Worm (Caenorhabditis elegans) whole organism, mixed stage, embryonic: ENCODE data around the gene F54F12.2.
A peak's percentile ranks its signal among the peaks of the same experiment; 100 is the strongest.

Source experiments
- M03D4.4 ChIP-seq: sonication (generic microtip); optimal IDR thresholded peaks from 2 replicates; lab custom pipeline; 2017; ENCODE audit warnings: mild to moderate bottlenecking, missing genetic modification characterization, missing compliant biosample characterization
- ces-1 ChIP-seq: fragments of 150-350 bp; optimal IDR thresholded peaks from 2 replicates; lab custom pipeline; 2014; ENCODE audit warnings: missing biosample characterization, missing genetic modification reagents, missing genetic modification characterization
- cnd-1 ChIP-seq: fragments of 200-800 bp; sonication (Bioruptor generic); optimal IDR thresholded peaks from 2 replicates; lab custom pipeline; 2018; ENCODE audit warnings: mild to moderate bottlenecking, missing genetic modification characterization, missing compliant biosample characterization
- hlh-1 ChIP-seq: fragments of 150-350 bp; optimal IDR thresholded peaks from 2 replicates; lab custom pipeline; 2014; ENCODE audit warnings: missing biosample characterization, missing genetic modification reagents, missing genetic modification characterization
- lin-13 ChIP-seq: fragments of 150-350 bp; optimal IDR thresholded peaks from 2 replicates; lab custom pipeline; 2014; ENCODE audit warnings: missing biosample characterization, missing genetic modification characterization
- mab-5 ChIP-seq: fragments of 150-350 bp; optimal IDR thresholded peaks from 2 replicates; lab custom pipeline; 2014; ENCODE audit warnings: missing biosample characterization, missing genetic modification characterization
- nhr-237 ChIP-seq: fragments of 150-350 bp; optimal IDR thresholded peaks from 2 replicates; lab custom pipeline; 2014; ENCODE audit warnings: missing biosample characterization, missing genetic modification characterization
- nhr-76 ChIP-seq: sonication (generic microtip); optimal IDR thresholded peaks from 2 replicates; lab custom pipeline; 2017; ENCODE audit warnings: missing biosample characterization, missing genetic modification characterization
- pha-4 ChIP-seq: fragments of 150-350 bp; optimal IDR thresholded peaks from 2 replicates; lab custom pipeline; 2018; ENCODE audit warnings: missing biosample characterization, missing genetic modification reagents, missing genetic modification characterization
- snpc-4 ChIP-seq: fragments of 150-350 bp; optimal IDR thresholded peaks from 2 replicates; lab custom pipeline; 2014; ENCODE audit warnings: missing biosample characterization, missing genetic modification characterization
- sptf-1 ChIP-seq: sonication (generic microtip); optimal IDR thresholded peaks from 2 replicates; lab custom pipeline; 2017; ENCODE audit warnings: mild to moderate bottlenecking, missing genetic modification characterization, moderate library complexity, missing compliant biosample characterization
- unc-39 ChIP-seq: fragments of 150-350 bp; optimal IDR thresholded peaks from 2 replicates; lab custom pipeline; 2014; ENCODE audit warnings: missing biosample characterization, missing genetic modification characterization
- unc-62 ChIP-seq: fragments of 150-350 bp; optimal IDR thresholded peaks from 2 replicates; lab custom pipeline; 2014; ENCODE audit warnings: missing biosample characterization, missing genetic modification reagents, missing genetic modification characterization
- ztf-11 ChIP-seq: fragments of 150-350 bp; optimal IDR thresholded peaks from 2 replicates; lab custom pipeline; 2014; ENCODE audit warnings: missing biosample characterization, missing genetic modification characterization

DNA sequence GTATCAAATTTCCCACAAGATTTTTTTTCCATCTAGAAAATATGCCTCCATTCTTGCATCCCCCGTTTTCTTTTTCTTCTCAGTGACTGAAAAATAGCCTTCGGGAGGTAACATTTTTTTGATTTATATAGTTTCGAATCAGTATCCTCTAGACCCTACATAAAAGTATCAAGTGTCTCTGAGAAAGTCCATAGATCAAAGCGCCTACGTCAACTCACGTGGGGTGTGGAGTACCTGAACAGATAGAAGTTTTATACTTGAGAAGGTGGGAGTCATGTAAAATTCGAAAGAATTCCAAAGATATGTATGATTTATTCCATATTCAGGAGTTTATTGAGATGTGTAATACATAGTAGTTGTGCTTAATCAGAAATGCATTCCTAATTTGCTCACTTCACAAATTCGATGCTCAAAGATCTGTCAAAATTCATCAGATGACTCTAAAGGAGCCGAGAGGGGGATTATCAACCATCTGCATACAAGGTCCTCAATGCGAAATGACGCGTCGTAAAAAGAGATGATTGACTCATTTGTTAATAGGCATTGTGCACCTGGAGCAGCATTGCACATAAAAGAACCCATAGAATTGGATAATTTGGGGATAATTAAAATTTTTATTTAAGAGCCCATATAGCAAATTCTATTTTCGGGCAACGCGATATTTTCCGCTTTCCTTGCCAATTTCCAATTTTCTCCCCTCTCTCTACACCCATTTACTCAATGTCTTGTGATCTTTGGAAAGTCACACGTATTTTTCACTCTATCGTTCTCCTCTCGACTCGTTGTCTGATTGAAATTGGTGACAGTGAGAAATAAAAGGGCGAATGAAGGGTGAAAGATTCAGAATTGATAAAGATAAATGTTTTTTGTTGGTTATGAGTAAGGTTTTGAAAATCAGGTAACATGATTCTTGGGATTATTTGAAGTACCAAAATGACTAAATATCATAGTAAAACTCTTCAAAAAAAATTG, 24.7 kb downstream of the F54F12.2 start:
- no peak for TF ChIP-seq snpc-4
- no peak for TF ChIP-seq hlh-1 (tag; lab: Kevin White, UChicago)
- TF ChIP-seq lin-13 (tag; lab: Kevin White, UChicago) = no peak
- peak; percentile 22 for TF ChIP-seq cnd-1
- no peak for TF ChIP-seq pha-4
- no peak for TF ChIP-seq unc-62 (GFP tag; lab: Kevin White, UChicago)
- no peak for TF ChIP-seq nhr-237 (tag; lab: Kevin White, UChicago)
- TF ChIP-seq M03D4.4 (tag; lab: Kevin White, UChicago) = no peak
- TF ChIP-seq nhr-76 (tag; lab: Kevin White, UChicago) = no peak
- no peak for TF ChIP-seq mab-5 (tag; lab: Kevin White, UChicago)
- TF ChIP-seq ztf-11 (tag; lab: Kevin White, UChicago) = no peak
- TF ChIP-seq sptf-1 (tag; lab: Kevin White, UChicago) = no peak
- TF ChIP-seq unc-39 = no peak
- TF ChIP-seq ces-1 = peak; percentile 90
